Worm (Caenorhabditis elegans) whole organism, young adult: ENCODE measurements around the gene F11C7.6.

Experiments used
- ceh-100 ChIP-seq: fragments of 200-800 bp; sonication (Bioruptor generic); IDR thresholded peaks from 2 replicates; pipeline ENCODE4 v1.3.6; 2022; ENCODE audit warnings: missing genetic modification reagents, missing genetic modification characterization, missing compliant biosample characterization
- egl-18 ChIP-seq: fragments of 200-800 bp; sonication (Bioruptor generic); IDR thresholded peaks from 2 replicates; pipeline ENCODE4 v1.3.6; 2022; ENCODE audit warnings: missing genetic modification reagents, missing genetic modification characterization, missing compliant biosample characterization
- ekl-4 ChIP-seq: fragments of 200-800 bp; sonication (Bioruptor generic); IDR thresholded peaks from 2 replicates; pipeline ENCODE4 v1.3.6; 2022; ENCODE audit warnings: missing genetic modification reagents, missing genetic modification characterization, missing compliant biosample characterization
- nfya-2 ChIP-seq: fragments of 200-800 bp; sonication (Bioruptor generic); IDR thresholded peaks from 2 replicates; pipeline ENCODE4 v1.3.6; 2022; ENCODE audit warnings: missing genetic modification reagents, missing genetic modification characterization, missing compliant biosample characterization
- snpc-4 ChIP-seq, 5 experiments: fragments of 150-350 bp in 1 of 5; sonication (generic microtip) in 4 of 5; optimal IDR thresholded peaks; 2 replicates each; lab custom pipeline; 2014 to 2018; ENCODE audit warnings: missing genetic modification characterization in 5 of 5, missing biosample characterization in 3 of 5, antibody characterized with exemption in 2 of 5, mild to moderate bottlenecking in 2 of 5, missing compliant biosample characterization in 2 of 5, missing genotype in 2 of 5, moderate library complexity in 2 of 5, missing genetic modification reagents in 1 of 5
- unc-62 ChIP-seq: fragments of 150-350 bp; optimal IDR thresholded peaks from 2 replicates; lab custom pipeline; 2014; ENCODE audit warnings: missing biosample characterization, missing genetic modification reagents, missing genetic modification characterization

ce11 chrX:17426712-17427111, 25.3 kb downstream of the F11C7.6 start:
- no peak for TF ChIP-seq unc-62 (GFP tag; lab: Kevin White, UChicago)
- no peak for TF ChIP-seq ekl-4 (GFP tag; lab: Robert Waterston, UW)
- no peak for TF ChIP-seq egl-18 (GFP tag; lab: Robert Waterston, UW)
- TF ChIP-seq snpc-4 (GFP tag; optimal IDR thresholded peaks at IDR 0.05; lab: Kevin White, UChicago): no peak
- TF ChIP-seq snpc-4 (tag; optimal IDR thresholded peaks at IDR 0.05; lab: Kevin White, UChicago): no peak
- no peak for TF ChIP-seq ceh-100 (GFP tag; lab: Robert Waterston, UW)
- TF ChIP-seq nfya-2 (GFP tag; lab: Robert Waterston, UW): no peak
